Fruit fly (Drosophila melanogaster) whole organism, embryonic: ENCODE measurements around the gene TotA.
A peak's percentile ranks its signal among the peaks of the same experiment; 100 is the strongest.

Experiments used
- CG11398 ChIP-seq: fragments of 200-800 bp; sonication (Bioruptor generic); optimal IDR thresholded peaks from 2 replicates; lab custom pipeline; 2016; ENCODE audit warnings: missing biosample characterization, missing genetic modification characterization
- CG1529 ChIP-seq: fragments of 200-800 bp; sonication (Bioruptor generic); optimal IDR thresholded peaks from 3 replicates; lab custom pipeline; 2018; ENCODE audit warnings: missing biosample characterization, missing genetic modification characterization
- CG15696 ChIP-seq: fragments of 200-800 bp; sonication (Bioruptor generic); optimal IDR thresholded peaks from 2 replicates; lab custom pipeline; 2019; ENCODE audit warnings: missing biosample characterization, mild to moderate bottlenecking, missing genetic modification characterization, moderate library complexity
- CG17912 ChIP-seq: fragments of 200-800 bp; sonication (Bioruptor generic); optimal IDR thresholded peaks from 2 replicates; lab custom pipeline; 2018; ENCODE audit warnings: missing biosample characterization, mild to moderate bottlenecking, missing genetic modification characterization
- CG6813 ChIP-seq: fragments of 200-800 bp; sonication (Bioruptor generic); optimal IDR thresholded peaks from 2 replicates; lab custom pipeline; 2017; ENCODE audit warnings: missing biosample characterization, missing genetic modification characterization, mild to moderate bottlenecking, moderate library complexity, missing genetic modification reagents
- Kr ChIP-seq: fragments of 200-800 bp; sonication (Bioruptor generic); optimal IDR thresholded peaks from 2 replicates; lab custom pipeline; 2017; ENCODE audit warnings: missing biosample characterization, mild to moderate bottlenecking, missing genetic modification characterization
- mld ChIP-seq: fragments of 200-800 bp; sonication (Bioruptor generic); IDR thresholded peaks from 3 replicates; pipeline ENCODE4 v1.3.6; 2022; ENCODE audit warnings: missing biosample characterization, missing genetic modification characterization; ENCODE audit not compliant: partially characterized antibody

DNA sequence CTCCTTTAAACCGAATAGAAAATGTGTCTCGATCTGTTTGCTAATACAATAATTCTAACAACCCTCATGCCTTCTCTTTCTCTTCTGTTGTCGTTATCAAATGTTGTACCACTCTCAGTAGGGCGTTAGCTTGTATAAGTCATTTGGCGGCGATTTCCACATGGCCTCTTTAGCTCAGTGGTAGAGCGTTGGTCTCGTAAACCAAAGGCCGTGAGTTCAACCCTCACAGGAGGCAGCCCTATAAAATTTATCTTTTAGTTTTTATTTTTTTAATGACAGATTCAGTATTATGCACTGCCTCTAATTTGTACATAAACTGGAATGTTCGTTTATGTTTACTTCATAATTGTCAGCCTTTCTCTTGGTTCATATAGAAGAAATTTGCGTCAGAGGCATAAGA is 20.7 kb downstream of the TotA start:
- TF ChIP-seq CG11398 (GFP tag; lab: Kevin White, UChicago) (no peak), mld (GFP tag; lab: Robert Waterston, UW) (peak; percentile 75), Kr (GFP tag; lab: Kevin White, UChicago) (no peak), CG1529 (GFP tag; lab: Kevin White, UChicago) (no peak), CG6813 (GFP tag; lab: Kevin White, UChicago) (no peak), CG15696 (tag; lab: Kevin White, UChicago) (no peak), CG17912 (no peak)
